Worm (Caenorhabditis elegans) whole organism, young adult: Measurements from ENCODE around the gene cpn-2.

Experiments
- lin-35 ChIP-seq, 3 experiments: fragments of 150-350 bp in 2 of 3; sonication (generic microtip) in 1 of 3; optimal IDR thresholded peaks; 2 replicates each; lab custom pipeline; 2014 to 2018; ENCODE audit warnings: missing biosample characterization in 3 of 3, missing genetic modification characterization in 3 of 3, missing genetic modification reagents in 3 of 3
- pha-4 ChIP-seq: fragments of 150-350 bp; sonication (generic microtip); optimal IDR thresholded peaks from 2 replicates; lab custom pipeline; 2014; ENCODE audit warnings: missing biosample characterization, missing genetic modification reagents, missing genetic modification characterization

- TF ChIP-seq pha-4 (tag; lab: Kevin White, UChicago) (no peak), lin-35 (GFP tag; optimal IDR thresholded peaks at IDR 0.05; lab: Kevin White, UChicago) (no peak)
Measured at ce11 chrII:340714-341113, 3.1 kb downstream of the cpn-2 start.
